Worm (Caenorhabditis elegans) whole organism, L2 larva: ENCODE results near the gene T03G6.1.
A peak's percentile ranks its signal among the peaks of the same experiment; 100 is the strongest.

Experiments used
- F13H6.1 ChIP-seq: sonication (generic microtip); optimal IDR thresholded peaks from 2 replicates; lab custom pipeline; 2016; ENCODE audit warnings: missing genetic modification characterization, missing compliant biosample characterization
- R02D3.7 ChIP-seq: fragments of 150-350 bp; optimal IDR thresholded peaks from 2 replicates; lab custom pipeline; 2014; ENCODE audit warnings: missing biosample characterization, missing genetic modification characterization
- ZK546.5 ChIP-seq: sonication (generic microtip); optimal IDR thresholded peaks from 2 replicates; lab custom pipeline; 2017; ENCODE audit warnings: missing biosample characterization, missing genetic modification characterization
- alr-1 ChIP-seq: fragments of 150-350 bp; optimal IDR thresholded peaks from 2 replicates; lab custom pipeline; 2014; ENCODE audit warnings: missing biosample characterization, missing genetic modification characterization
- aly-2 ChIP-seq: fragments of 150-350 bp; optimal IDR thresholded peaks from 2 replicates; lab custom pipeline; 2014; ENCODE audit warnings: missing biosample characterization, missing genetic modification characterization
- blmp-1 ChIP-seq: sonication (generic microtip); optimal IDR thresholded peaks from 2 replicates; lab custom pipeline; 2017; ENCODE audit warnings: missing genetic modification characterization, mild to moderate bottlenecking, missing compliant biosample characterization, antibody characterized with exemption, moderate library complexity; ENCODE audit not compliant: insufficient read depth
- ceh-16 ChIP-seq: fragments of 150-350 bp; optimal IDR thresholded peaks from 2 replicates; lab custom pipeline; 2014; ENCODE audit warnings: missing biosample characterization, missing genetic modification characterization
- crh-2 ChIP-seq: sonication (generic microtip); optimal IDR thresholded peaks from 2 replicates; lab custom pipeline; 2017; ENCODE audit warnings: missing biosample characterization, missing genetic modification characterization
- dmd-4 ChIP-seq: sonication (generic microtip); optimal IDR thresholded peaks from 2 replicates; lab custom pipeline; 2017; ENCODE audit warnings: missing biosample characterization, missing genetic modification characterization
- elt-1 ChIP-seq: fragments of 150-350 bp; optimal IDR thresholded peaks from 2 replicates; lab custom pipeline; 2014; ENCODE audit warnings: missing biosample characterization, missing genetic modification characterization
- elt-3 ChIP-seq: sonication (generic microtip); optimal IDR thresholded peaks from 2 replicates; lab custom pipeline; 2017; ENCODE audit warnings: missing biosample characterization, missing genetic modification characterization
- fos-1 ChIP-seq: fragments of 150-350 bp; optimal IDR thresholded peaks from 2 replicates; lab custom pipeline; 2014; ENCODE audit warnings: missing biosample characterization, missing genetic modification characterization
- gmeb-1 ChIP-seq: fragments of 150-350 bp; optimal IDR thresholded peaks from 2 replicates; lab custom pipeline; 2014; ENCODE audit warnings: missing biosample characterization, missing genetic modification characterization
- lin-13 ChIP-seq: fragments of 150-350 bp; optimal IDR thresholded peaks from 2 replicates; lab custom pipeline; 2014; ENCODE audit warnings: missing biosample characterization, missing genetic modification reagents, missing genetic modification characterization
- lin-39 ChIP-seq: fragments of 150-350 bp; optimal IDR thresholded peaks from 2 replicates; lab custom pipeline; 2014; ENCODE audit warnings: missing biosample characterization, missing genetic modification reagents, missing genetic modification characterization
- lsy-2 ChIP-seq, 2 experiments: fragments of 150-350 bp in 1 of 2; sonication (generic microtip) in 1 of 2; optimal IDR thresholded peaks; 2 replicates each; lab custom pipeline; 2014 to 2017; ENCODE audit warnings: missing biosample characterization in 2 of 2, missing genetic modification characterization in 2 of 2
- mab-5 ChIP-seq: fragments of 150-350 bp; optimal IDR thresholded peaks from 2 replicates; lab custom pipeline; 2014; ENCODE audit warnings: missing biosample characterization, missing genetic modification characterization
- mbf-1 ChIP-seq: sonication (generic microtip); optimal IDR thresholded peaks from 2 replicates; lab custom pipeline; 2017; ENCODE audit warnings: missing biosample characterization, missing genetic modification characterization
- mdl-1 ChIP-seq, 2 experiments: fragments of 150-350 bp in 1 of 2; sonication (generic microtip) in 1 of 2; optimal IDR thresholded peaks; 2 replicates each; lab custom pipeline; 2017; ENCODE audit warnings: missing biosample characterization in 2 of 2, missing genetic modification characterization in 2 of 2
- nhr-10 ChIP-seq: sonication (generic microtip); optimal IDR thresholded peaks from 2 replicates; lab custom pipeline; 2017; ENCODE audit warnings: missing biosample characterization, missing genetic modification characterization
- nhr-129 ChIP-seq: fragments of 150-350 bp; optimal IDR thresholded peaks from 2 replicates; lab custom pipeline; 2014; ENCODE audit warnings: missing biosample characterization, missing genetic modification characterization
- nhr-21 ChIP-seq: fragments of 150-350 bp; optimal IDR thresholded peaks from 2 replicates; lab custom pipeline; 2014; ENCODE audit warnings: missing biosample characterization, missing genetic modification characterization
- nhr-23 ChIP-seq: fragments of 150-350 bp; optimal IDR thresholded peaks from 2 replicates; lab custom pipeline; 2014; ENCODE audit warnings: missing biosample characterization, missing genetic modification reagents, missing genetic modification characterization
- nhr-25 ChIP-seq: fragments of 150-350 bp; sonication (generic microtip); optimal IDR thresholded peaks from 3 replicates; lab custom pipeline; 2014; ENCODE audit warnings: missing biosample characterization, missing genetic modification characterization
- nhr-77 ChIP-seq: fragments of 150-350 bp; optimal IDR thresholded peaks from 2 replicates; lab custom pipeline; 2014; ENCODE audit warnings: missing biosample characterization, missing genetic modification characterization
- skn-1 ChIP-seq: sonication (generic microtip); optimal IDR thresholded peaks from 2 replicates; lab custom pipeline; 2017; ENCODE audit warnings: missing biosample characterization, missing genetic modification characterization
- sma-3 ChIP-seq: sonication (generic microtip); optimal IDR thresholded peaks from 2 replicates; lab custom pipeline; 2016; ENCODE audit warnings: missing genetic modification reagents, missing genetic modification characterization, missing compliant biosample characterization
- sma-9 ChIP-seq, 2 experiments: fragments of 150-350 bp in 1 of 2; sonication (generic microtip) in 1 of 2; optimal IDR thresholded peaks; 2 replicates each; lab custom pipeline; 2014 to 2016; ENCODE audit warnings: missing genetic modification characterization in 2 of 2, mild to moderate bottlenecking in 1 of 2, missing biosample characterization in 1 of 2, missing compliant biosample characterization in 1 of 2, missing genetic modification reagents in 1 of 2, moderate library complexity in 1 of 2
- snpc-4 ChIP-seq: fragments of 150-350 bp; optimal IDR thresholded peaks from 2 replicates; lab custom pipeline; 2014; ENCODE audit warnings: missing biosample characterization, missing genetic modification characterization
- unc-39 ChIP-seq: fragments of 150-350 bp; optimal IDR thresholded peaks from 2 replicates; lab custom pipeline; 2014; ENCODE audit warnings: missing biosample characterization, missing genetic modification characterization
- ztf-1 ChIP-seq: fragments of 200-800 bp; sonication (Bioruptor generic); conservative IDR thresholded peaks from 2 replicates; pipeline ENCODE4 v1.3.6; 2022; ENCODE audit warnings: missing genetic modification characterization, missing compliant biosample characterization
- ztf-11 ChIP-seq: sonication (generic microtip); optimal IDR thresholded peaks from 2 replicates; lab custom pipeline; 2017; ENCODE audit warnings: missing biosample characterization, missing genetic modification characterization

T03G6.1 gene

ce11 chrX:2580524-2580981, 27.5 kb upstream of the T03G6.1 start, which contains the start of gene H01M10.1:
Gene H01M10.1, minus strand, starts transcription at chrX:2580574.
- TF ChIP-seq sma-9 (GFP tag; optimal IDR thresholded peaks at IDR 0.05; lab: Kevin White, UChicago) (peak; percentile 66), sma-9 (tag; optimal IDR thresholded peaks at IDR 0.05; lab: Kevin White, UChicago) (no peak), ceh-16 (no peak), crh-2 (peak; percentile 66), snpc-4 (no peak), elt-1 (tag; lab: Kevin White, UChicago) (no peak), aly-2 (no peak), gmeb-1 (tag; lab: Kevin White, UChicago) (peak; percentile 45), nhr-10 (tag; lab: Kevin White, UChicago) (no peak), ztf-11 (no peak), fos-1 (tag; lab: Kevin White, UChicago) (peak; percentile 76), lin-39 (no peak), F13H6.1 (tag; lab: Kevin White, UChicago) (peak; percentile 21)

ce11 chrX:2581828-2582589, 26.0 kb upstream of the T03G6.1 start:
- TF ChIP-seq mab-5 (tag; lab: Kevin White, UChicago) (no peak), sma-9 (GFP tag; optimal IDR thresholded peaks at IDR 0.05; lab: Kevin White, UChicago) (peak; percentile 40), sma-9 (tag; optimal IDR thresholded peaks at IDR 0.05; lab: Kevin White, UChicago) (no peak), R02D3.7 (tag; lab: Kevin White, UChicago) (no peak), ZK546.5 (tag; lab: Kevin White, UChicago) (no peak), lin-13 (GFP tag; lab: Kevin White, UChicago) (no peak), nhr-21 (tag; lab: Kevin White, UChicago) (no peak), sma-3 (GFP tag; lab: Kevin White, UChicago) (peak; percentile 13), crh-2 (peak; percentile 33), snpc-4 (no peak), lsy-2 (tag; optimal IDR thresholded peaks at IDR 0.05; lab: Kevin White, UChicago) (no peak), nhr-25 (tag; lab: Kevin White, UChicago) (peak; percentile 66), blmp-1 (tag; lab: Kevin White, UChicago) (peak; percentile 39), fos-1 (tag; lab: Kevin White, UChicago) (no peak), gmeb-1 (tag; lab: Kevin White, UChicago) (no peak), elt-3 (tag; lab: Kevin White, UChicago) (no peak), mdl-1 (tag; optimal IDR thresholded peaks at IDR 0.05; lab: Kevin White, UChicago) (no peak), nhr-129 (tag; lab: Kevin White, UChicago) (peak; percentile 44)
- TF ChIP-seq, all 48 proteins: peak for 6

ce11 chrX:2583135-2583683, 24.8 kb upstream of the T03G6.1 start:
- TF ChIP-seq lin-39: no peak
- no peak for TF ChIP-seq nhr-129 (tag; lab: Kevin White, UChicago)
- TF ChIP-seq alr-1 (tag; lab: Kevin White, UChicago): no peak
- TF ChIP-seq crh-2: no peak
- TF ChIP-seq nhr-25 (tag; lab: Kevin White, UChicago): peak; percentile 24
- no peak for TF ChIP-seq dmd-4 (tag; lab: Kevin White, UChicago)
- TF ChIP-seq ZK546.5 (tag; lab: Kevin White, UChicago): no peak
- no peak for TF ChIP-seq nhr-23

DNA sequence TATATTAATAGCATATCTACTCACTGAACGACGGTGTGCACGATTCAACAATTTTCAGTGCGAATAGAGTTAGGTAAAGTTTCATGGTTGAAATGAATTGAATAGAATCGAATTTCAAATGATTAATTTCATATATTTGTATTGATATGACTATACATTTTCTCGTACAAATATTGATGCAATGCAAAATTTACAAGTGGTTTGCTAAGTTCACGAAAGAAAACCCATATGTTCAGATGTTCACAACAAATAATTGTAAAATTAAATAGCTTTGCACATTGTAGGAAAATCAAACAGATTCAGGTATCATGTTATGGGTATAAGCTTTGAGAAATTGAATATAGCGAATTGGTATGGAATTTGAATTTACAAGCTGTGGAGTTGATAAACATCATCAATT, 22.4 kb upstream of the T03G6.1 start, which contains the start of gene H01M10.2:
Gene H01M10.2, minus strand, starts transcription at position 101 of the 400 bp plus-strand sequence.
- TF ChIP-seq F13H6.1 (tag; lab: Kevin White, UChicago): no peak
- no peak for TF ChIP-seq ztf-1 (GFP tag; lab: Robert Waterston, UW)
- TF ChIP-seq elt-1 (tag; lab: Kevin White, UChicago): no peak
- TF ChIP-seq lsy-2 (tag; optimal IDR thresholded peaks at IDR 0.05; lab: Kevin White, UChicago): no peak
- no peak for TF ChIP-seq mbf-1
- no peak for TF ChIP-seq fos-1 (tag; lab: Kevin White, UChicago)
- no peak for TF ChIP-seq unc-39 (tag; lab: Kevin White, UChicago)
- no peak for TF ChIP-seq skn-1 (tag; lab: Kevin White, UChicago)
- no peak for TF ChIP-seq crh-2
- no peak for TF ChIP-seq nhr-21 (tag; lab: Kevin White, UChicago)
- TF ChIP-seq nhr-77 (tag; lab: Kevin White, UChicago): no peak
